Worm (Caenorhabditis elegans) whole organism, L3 larva: Measurements from ENCODE around the gene T10B5.4.

Source experiments
- R02D3.7 ChIP-seq: fragments of 150-350 bp; optimal IDR thresholded peaks from 2 replicates; lab custom pipeline; 2014; ENCODE audit warnings: missing biosample characterization, missing genetic modification characterization
- ZK546.5 ChIP-seq: sonication (generic microtip); optimal IDR thresholded peaks from 2 replicates; lab custom pipeline; 2017; ENCODE audit warnings: missing biosample characterization, missing genetic modification characterization
- ama-1 ChIP-seq: fragments of 150-350 bp; optimal IDR thresholded peaks from 2 replicates; lab custom pipeline; 2018
- ceh-16 ChIP-seq: sonication (generic microtip); optimal IDR thresholded peaks from 2 replicates; lab custom pipeline; 2017; ENCODE audit warnings: missing biosample characterization, missing genetic modification characterization
- ceh-28 ChIP-seq: fragments of 150-350 bp; optimal IDR thresholded peaks from 2 replicates; lab custom pipeline; 2014; ENCODE audit warnings: missing biosample characterization, missing genetic modification reagents, missing genetic modification characterization
- ceh-9 ChIP-seq: sonication (generic microtip); optimal IDR thresholded peaks from 2 replicates; lab custom pipeline; 2018; ENCODE audit warnings: missing biosample characterization, missing genetic modification characterization
- egl-27 ChIP-seq: sonication (generic microtip); optimal IDR thresholded peaks from 4 replicates; lab custom pipeline; 2017; ENCODE audit warnings: missing biosample characterization, missing genetic modification reagents, missing genetic modification characterization
- egl-5 ChIP-seq: fragments of 150-350 bp; optimal IDR thresholded peaks from 2 replicates; lab custom pipeline; 2017; ENCODE audit warnings: missing biosample characterization, missing genetic modification reagents, missing genetic modification characterization, inconsistent platforms
- elt-1 ChIP-seq: fragments of 150-350 bp; optimal IDR thresholded peaks from 2 replicates; lab custom pipeline; 2014; ENCODE audit warnings: missing biosample characterization, missing genetic modification characterization
- elt-2 ChIP-seq: sonication (generic microtip); optimal IDR thresholded peaks from 2 replicates; lab custom pipeline; 2016; ENCODE audit warnings: missing genetic modification reagents, mild to moderate bottlenecking, missing genetic modification characterization, missing compliant biosample characterization
- elt-3 ChIP-seq, 3 experiments: fragments of 150-350 bp in 1 of 3; sonication (generic microtip) in 2 of 3; optimal IDR thresholded peaks; 2 replicates in 2 of 3; 4 replicates in 1 of 3; lab custom pipeline; 2014 to 2017; ENCODE audit warnings: missing biosample characterization in 3 of 3, missing genetic modification characterization in 3 of 3
- eor-1 ChIP-seq, 2 experiments: fragments of 150-350 bp; optimal IDR thresholded peaks; 2 replicates each; lab custom pipeline; 2014 to 2018; ENCODE audit warnings: missing biosample characterization in 2 of 2, missing genetic modification characterization in 2 of 2
- fkh-10 ChIP-seq: sonication (generic microtip); optimal IDR thresholded peaks from 2 replicates; lab custom pipeline; 2017; ENCODE audit warnings: missing biosample characterization, missing genetic modification reagents, missing genetic modification characterization
- fkh-2 ChIP-seq: fragments of 150-350 bp; optimal IDR thresholded peaks from 2 replicates; lab custom pipeline; 2014; ENCODE audit warnings: missing biosample characterization, missing genetic modification reagents, missing genetic modification characterization
- hmg-11 ChIP-seq: sonication (generic microtip); optimal IDR thresholded peaks from 2 replicates; lab custom pipeline; 2016; ENCODE audit warnings: missing genetic modification characterization, missing compliant biosample characterization
- lin-15B ChIP-seq: fragments of 150-350 bp; optimal IDR thresholded peaks from 2 replicates; lab custom pipeline; 2014; ENCODE audit warnings: missing biosample characterization, missing genetic modification characterization
- lin-39 ChIP-seq: fragments of 150-350 bp; optimal IDR thresholded peaks from 2 replicates; lab custom pipeline; 2018; ENCODE audit warnings: missing biosample characterization, missing genetic modification reagents, missing genetic modification characterization
- lsy-12 ChIP-seq: sonication (generic microtip); optimal IDR thresholded peaks from 2 replicates; lab custom pipeline; 2016; ENCODE audit warnings: mild to moderate bottlenecking, missing genetic modification characterization, missing compliant biosample characterization
- mdl-1 ChIP-seq: fragments of 150-350 bp; optimal IDR thresholded peaks from 2 replicates; lab custom pipeline; 2014; ENCODE audit warnings: missing biosample characterization, missing genetic modification characterization
- mml-1 ChIP-seq: fragments of 150-350 bp; sonication (generic microtip); optimal IDR thresholded peaks from 3 replicates; lab custom pipeline; 2014; ENCODE audit warnings: missing biosample characterization, missing genetic modification characterization
- nfya-1 ChIP-seq: sonication (generic microtip); optimal IDR thresholded peaks from 2 replicates; lab custom pipeline; 2017; ENCODE audit warnings: missing genetic modification characterization, mild to moderate bottlenecking, missing compliant biosample characterization, antibody characterized with exemption, moderate library complexity; ENCODE audit not compliant: insufficient read depth
- nhr-11 ChIP-seq: fragments of 150-350 bp; optimal IDR thresholded peaks from 2 replicates; lab custom pipeline; 2014; ENCODE audit warnings: missing biosample characterization, missing genetic modification characterization
- nhr-12 ChIP-seq: fragments of 150-350 bp; optimal IDR thresholded peaks from 2 replicates; lab custom pipeline; 2014; ENCODE audit warnings: missing biosample characterization, missing genetic modification characterization
- nhr-23 ChIP-seq: fragments of 150-350 bp; optimal IDR thresholded peaks from 2 replicates; lab custom pipeline; 2014; ENCODE audit warnings: missing biosample characterization, missing genetic modification reagents, missing genetic modification characterization
- nhr-237 ChIP-seq: fragments of 150-350 bp; optimal IDR thresholded peaks from 2 replicates; lab custom pipeline; 2014; ENCODE audit warnings: missing biosample characterization, missing genetic modification characterization
- nhr-25 ChIP-seq: sonication (generic microtip); optimal IDR thresholded peaks from 2 replicates; lab custom pipeline; 2017; ENCODE audit warnings: missing biosample characterization, missing genetic modification characterization
- nhr-28 ChIP-seq: fragments of 150-350 bp; optimal IDR thresholded peaks from 2 replicates; lab custom pipeline; 2014; ENCODE audit warnings: missing biosample characterization, missing genetic modification characterization
- nhr-67 ChIP-seq: fragments of 150-350 bp; optimal IDR thresholded peaks from 2 replicates; lab custom pipeline; 2014; ENCODE audit warnings: missing biosample characterization, missing genetic modification characterization
- nhr-76 ChIP-seq: fragments of 150-350 bp; sonication (generic microtip); optimal IDR thresholded peaks from 5 replicates; lab custom pipeline; 2014; ENCODE audit warnings: missing biosample characterization, missing genetic modification characterization
- nhr-77 ChIP-seq: fragments of 150-350 bp; optimal IDR thresholded peaks from 2 replicates; lab custom pipeline; 2014; ENCODE audit warnings: missing biosample characterization, missing genetic modification characterization
- pha-4 ChIP-seq: fragments of 150-350 bp; optimal IDR thresholded peaks from 2 replicates; lab custom pipeline; 2014; ENCODE audit warnings: missing biosample characterization, missing genetic modification reagents, missing genetic modification characterization
- pqm-1 ChIP-seq: fragments of 150-350 bp; optimal IDR thresholded peaks from 2 replicates; lab custom pipeline; 2017; ENCODE audit warnings: missing biosample characterization, missing genetic modification characterization, inconsistent platforms
- sea-2 ChIP-seq: fragments of 150-350 bp; sonication (generic microtip); optimal IDR thresholded peaks from 4 replicates; lab custom pipeline; 2014; ENCODE audit warnings: missing biosample characterization, missing genetic modification reagents, missing genetic modification characterization
- unc-62 ChIP-seq: fragments of 150-350 bp; sonication (generic microtip); optimal IDR thresholded peaks from 4 replicates; lab custom pipeline; 2014; ENCODE audit warnings: missing biosample characterization, missing genetic modification reagents, missing genetic modification characterization
- zag-1 ChIP-seq: fragments of 150-350 bp; optimal IDR thresholded peaks from 2 replicates; lab custom pipeline; 2014; ENCODE audit warnings: missing biosample characterization, missing genetic modification characterization
- ztf-11 ChIP-seq: fragments of 150-350 bp; optimal IDR thresholded peaks from 2 replicates; lab custom pipeline; 2014; ENCODE audit warnings: missing biosample characterization, missing genetic modification characterization
- ztf-4 ChIP-seq: fragments of 150-350 bp; optimal IDR thresholded peaks from 2 replicates; lab custom pipeline; 2014; ENCODE audit warnings: missing biosample characterization, missing genetic modification characterization

T10B5.4 gene

ce11 chrV:1868025-1868424 is 3.6 kb downstream of the T10B5.4 start:
- TF ChIP-seq ama-1 = no peak
- TF ChIP-seq nhr-28 (tag; lab: Kevin White, UChicago) = no peak
- TF ChIP-seq pqm-1 = no peak
- no peak for TF ChIP-seq fkh-10

- TF ChIP-seq nfya-1 (tag; lab: Kevin White, UChicago) (peak; percentile 99), eor-1 (tag; optimal IDR thresholded peaks at IDR 0.05; lab: Kevin White, UChicago) (no peak)
These were observed 6.6 kb downstream of the T10B5.4 start for ce11 chrV:1864997-1865396.

- TF ChIP-seq nhr-28 (tag; lab: Kevin White, UChicago) (no peak), egl-27 (tag; lab: Kevin White, UChicago) (no peak), lin-39 (tag; lab: Kevin White, UChicago) (no peak), nfya-1 (tag; lab: Kevin White, UChicago) (no peak)
These were observed 8.7 kb downstream of the T10B5.4 start for ce11 chrV:1862954-1863353.

ce11 chrV:1857840-1858239 is 13.8 kb downstream of the T10B5.4 start:
- TF ChIP-seq ceh-9 (tag; lab: Kevin White, UChicago) = no peak
- TF ChIP-seq ceh-28 (tag; lab: Kevin White, UChicago) = no peak
- no peak for TF ChIP-seq elt-2 (tag; lab: Kevin White, UChicago)
- no peak for TF ChIP-seq mdl-1 (tag; lab: Kevin White, UChicago)
- TF ChIP-seq nhr-28 (tag; lab: Kevin White, UChicago) = no peak
- TF ChIP-seq zag-1 (tag; lab: Kevin White, UChicago) = no peak
- no peak for TF ChIP-seq nhr-12 (tag; lab: Kevin White, UChicago)
- TF ChIP-seq eor-1 (tag; optimal IDR thresholded peaks at IDR 0.05; lab: Kevin White, UChicago) = no peak
- TF ChIP-seq, all 47 proteins: peak for 0

ce11 chrV:1856176-1856575 is 15.4 kb downstream of the T10B5.4 start, which contains the start of gene T10B5.10:
Gene T10B5.10, minus strand, starts transcription at chrV:1856276.
- TF ChIP-seq nhr-76 (tag; lab: Kevin White, UChicago) (no peak), fkh-2 (no peak), eor-1 (tag; optimal IDR thresholded peaks at IDR 0.05; lab: Kevin White, UChicago) (no peak), nhr-77 (tag; lab: Kevin White, UChicago) (no peak), elt-3 (tag; optimal IDR thresholded peaks at IDR 0.05; lab: Kevin White, UChicago) (no peak), nhr-67 (no peak), lsy-12 (tag; lab: Kevin White, UChicago) (no peak), unc-62 (GFP tag; lab: Kevin White, UChicago) (no peak), elt-1 (tag; lab: Kevin White, UChicago) (no peak), ama-1 (no peak), pha-4 (tag; lab: Kevin White, UChicago) (no peak), ceh-16 (tag; lab: Kevin White, UChicago) (no peak)

ce11 chrV:1855087-1855486 is 16.5 kb downstream of the T10B5.4 start:
- TF ChIP-seq nhr-23 (tag; lab: Kevin White, UChicago) = peak; percentile 90
- TF ChIP-seq ZK546.5 (tag; lab: Kevin White, UChicago) = no peak
- no peak for TF ChIP-seq pqm-1
- TF ChIP-seq eor-1 (tag; optimal IDR thresholded peaks at IDR 0.05; lab: Kevin White, UChicago) = no peak
- TF ChIP-seq lin-39 (tag; lab: Kevin White, UChicago) = peak; percentile 3
- no peak for TF ChIP-seq fkh-10
- TF ChIP-seq hmg-11 (tag; lab: Kevin White, UChicago) = no peak
- no peak for TF ChIP-seq ztf-4 (tag; lab: Kevin White, UChicago)
- peak; percentile 52 for TF ChIP-seq nhr-25 (tag; lab: Kevin White, UChicago)
- TF ChIP-seq mdl-1 (tag; lab: Kevin White, UChicago) = no peak

- TF ChIP-seq mml-1 (tag; lab: Kevin White, UChicago) = no peak
- no peak for TF ChIP-seq nhr-25 (tag; lab: Kevin White, UChicago)
- no peak for TF ChIP-seq sea-2 (GFP tag; lab: Kevin White, UChicago)
- TF ChIP-seq fkh-2 = no peak
- TF ChIP-seq hmg-11 (tag; lab: Kevin White, UChicago) = no peak
- no peak for TF ChIP-seq nhr-11 (tag; lab: Kevin White, UChicago)
- TF ChIP-seq egl-5 (tag; lab: Kevin White, UChicago) = no peak
- TF ChIP-seq ztf-11 (tag; lab: Kevin White, UChicago) = no peak
- TF ChIP-seq lin-15B (tag; lab: Kevin White, UChicago) = no peak
- TF ChIP-seq R02D3.7 (tag; lab: Kevin White, UChicago) = no peak
- no peak for TF ChIP-seq nhr-237
- TF ChIP-seq unc-62 (GFP tag; lab: Kevin White, UChicago) = no peak
- no peak for TF ChIP-seq elt-3 (tag; optimal IDR thresholded peaks at IDR 0.05; lab: Kevin White, UChicago)
These were observed 23.0 kb downstream of the T10B5.4 start for ce11 chrV:1848590-1848989.
